Worm (Caenorhabditis elegans): Measurements from ENCODE around the gene laf-1.

The laf-1 gene

DNA sequence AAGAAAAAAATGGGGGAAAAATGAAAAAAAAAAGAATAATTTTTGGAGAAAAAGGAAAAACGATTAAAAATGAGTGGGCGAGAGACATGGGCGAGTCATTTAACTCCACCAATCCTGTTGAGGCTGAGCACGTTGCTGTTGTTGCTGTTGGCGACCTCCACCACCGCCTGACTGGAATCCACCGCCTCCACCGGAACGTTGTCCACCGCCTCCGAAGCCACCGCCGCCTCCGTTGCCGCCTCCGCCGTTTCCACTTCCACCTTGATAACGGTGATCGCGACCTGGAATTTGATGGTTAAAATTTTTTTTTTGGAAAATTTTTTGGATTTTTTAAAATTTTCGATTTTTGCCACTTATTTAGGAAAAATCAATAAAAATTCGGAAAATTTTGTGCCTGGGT, 8.1 kb downstream of the laf-1 start:
- TF ChIP-seq T26A8.4 (GFP tag; IDR thresholded peaks at IDR 0.05) (no peak), Y105C5A.15 (GFP tag; IDR thresholded peaks at IDR 0.05) (no peak), egl-43 (GFP tag; IDR thresholded peaks at IDR 0.05) (0 out of 2 replicates have a peak, but pooled peaks have one; percentile 7), set-16 (GFP tag; IDR thresholded peaks at IDR 0.05) (peak; percentile 85)

DNA sequence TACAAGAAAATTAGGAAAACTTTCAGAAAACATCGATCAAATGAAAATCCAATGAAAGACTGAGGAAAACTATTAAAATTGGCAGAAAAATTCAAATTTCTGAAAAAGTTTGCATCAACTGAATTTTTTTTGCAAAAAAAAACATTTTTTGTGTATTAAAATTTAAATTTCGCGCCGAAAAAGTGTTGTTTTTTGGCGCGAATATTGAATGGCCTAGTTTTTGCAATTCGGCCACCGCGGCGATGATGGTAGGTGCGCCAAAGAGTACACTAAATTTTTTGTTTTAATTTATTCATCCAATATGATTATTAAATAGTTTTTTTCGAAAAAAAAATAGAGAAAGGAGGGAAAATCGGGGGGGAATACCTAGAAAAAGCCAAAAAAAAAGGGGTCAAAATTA, 9.8 kb downstream of the laf-1 start:
- TF ChIP-seq dmd-6 (GFP tag; IDR thresholded peaks at IDR 0.05) = no peak
- peak; percentile 78 for TF ChIP-seq aha-1 (tag)
- peak; percentile 10 for TF ChIP-seq dpl-1 (GFP tag; optimal IDR thresholded peaks at IDR 0.05)

DNA sequence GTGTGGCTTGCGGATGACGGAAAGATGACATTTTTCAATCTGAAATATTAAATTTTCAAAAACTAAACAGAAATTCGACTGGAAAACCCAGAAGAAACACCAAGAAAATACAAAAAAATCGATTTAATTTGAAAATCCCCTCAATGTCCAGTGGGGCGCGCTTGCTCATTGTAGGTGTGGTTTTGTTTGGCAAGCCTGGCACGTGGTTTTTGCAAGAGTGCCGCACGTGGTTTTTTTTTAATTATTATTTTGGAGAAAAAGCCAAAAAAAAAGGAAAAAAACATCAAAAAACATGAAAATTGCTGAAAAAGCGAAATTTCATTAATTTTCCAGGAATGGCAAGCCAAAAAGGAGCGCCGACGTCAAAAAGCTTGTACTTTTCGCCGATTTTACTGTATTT, 10.2 kb downstream of the laf-1 start, which contains the start of gene swsn-3:
Gene swsn-3, minus strand, starts transcription at position 45 of the 400 bp plus-strand sequence.
- TF ChIP-seq vab-7 (GFP tag; IDR thresholded peaks at IDR 0.05) = peak; percentile 74
- peak; percentile 89 for TF ChIP-seq arid-1 (GFP tag; conservative IDR thresholded peaks at IDR 0.05)
- TF ChIP-seq nhr-102 (tag; optimal IDR thresholded peaks at IDR 0.05) = peak; percentile 70
- 0 out of 2 replicates have a peak, but pooled peaks have one; percentile 32 for TF ChIP-seq nhr-42 (GFP tag; IDR thresholded peaks at IDR 0.05)
- TF ChIP-seq saeg-2 (GFP tag; IDR thresholded peaks at IDR 0.05) = no peak
- TF ChIP-seq pha-4 (GFP tag; IDR thresholded peaks at IDR 0.05) = peak; percentile 83
- TF ChIP-seq pha-4 (tag; optimal IDR thresholded peaks at IDR 0.05) = no peak
- TF ChIP-seq zfp-2 (tag; optimal IDR thresholded peaks at IDR 0.05) = peak; percentile 42
- peak in 1 of 2 experiments; percentile 36 for TF ChIP-seq daf-16 (GFP tag; optimal IDR thresholded peaks at IDR 0.05)
- peak; percentile 54 for TF ChIP-seq daf-16 (tag; optimal IDR thresholded peaks at IDR 0.05)
- TF ChIP-seq daf-19 (GFP tag; conservative IDR thresholded peaks at IDR 0.05) = no peak
- TF ChIP-seq zip-11 (GFP tag; IDR thresholded peaks at IDR 0.05) = no peak
- TF ChIP-seq unc-62 (GFP tag; optimal IDR thresholded peaks at IDR 0.05 in 1 of 2) = no peak
- TF ChIP-seq unc-62 (tag; optimal IDR thresholded peaks at IDR 0.05) = no peak
- no peak for TF ChIP-seq set-16 (GFP tag; IDR thresholded peaks at IDR 0.05)
- peak; percentile 65 for TF ChIP-seq nhr-77 (tag; optimal IDR thresholded peaks at IDR 0.05)
- no peak for TF ChIP-seq T20F7.1 (GFP tag; optimal IDR thresholded peaks at IDR 0.05)
- peak; percentile 53 for TF ChIP-seq nhr-28 (tag; optimal IDR thresholded peaks at IDR 0.05)
- TF ChIP-seq nhr-41 (GFP tag; IDR thresholded peaks at IDR 0.05) = no peak
- no peak for TF ChIP-seq ceh-82 (tag; optimal IDR thresholded peaks at IDR 0.05)
- peak; percentile 93 for TF ChIP-seq nhr-6 (tag; optimal IDR thresholded peaks at IDR 0.05)
- TF ChIP-seq ama-1 (optimal IDR thresholded peaks at IDR 0.05) = no peak
- TF ChIP-seq ZK546.5 (tag; optimal IDR thresholded peaks at IDR 0.05) = peak in 1 of 2 experiments; percentile 3
- TF ChIP-seq ctbp-1 (GFP tag; IDR thresholded peaks at IDR 0.05) = peak; percentile 74
- no peak for TF ChIP-seq aly-2 (tag; optimal IDR thresholded peaks at IDR 0.05)
- TF ChIP-seq egl-27 (tag; optimal IDR thresholded peaks at IDR 0.05) = no peak
- TF ChIP-seq mxl-2 (GFP tag; conservative IDR thresholded peaks at IDR 0.05) = 0 out of 2 replicates have a peak, but pooled peaks have one; percentile 19
- no peak for TF ChIP-seq snpc-4 (tag; optimal IDR thresholded peaks at IDR 0.05)
- peak; percentile 97 for TF ChIP-seq lin-38 (GFP tag; IDR thresholded peaks at IDR 0.05)
- TF ChIP-seq spr-1 (tag; optimal IDR thresholded peaks at IDR 0.05) = peak; percentile 68
- TF ChIP-seq fos-1 (tag; optimal IDR thresholded peaks at IDR 0.05) = no peak
- TF ChIP-seq madf-9 (GFP tag; conservative IDR thresholded peaks at IDR 0.05) = peak; percentile 50; the same call in 1 of the 2 replicates
- no peak for TF ChIP-seq cey-2 (tag; optimal IDR thresholded peaks at IDR 0.05; ENCODE audit: borderline replicate concordance, insufficient read depth)
- TF ChIP-seq madf-5 (GFP tag; IDR thresholded peaks at IDR 0.05) = no peak
- no peak for TF ChIP-seq jun-1 (tag; optimal IDR thresholded peaks at IDR 0.05)
- TF ChIP-seq nhr-48 (tag; optimal IDR thresholded peaks at IDR 0.05) = peak; percentile 56
- TF ChIP-seq F37D6.2 (tag; optimal IDR thresholded peaks at IDR 0.05) = peak; percentile 65
- no peak for TF ChIP-seq lin-1 (GFP tag; IDR thresholded peaks at IDR 0.05)
- TF ChIP-seq mep-1 (tag; optimal IDR thresholded peaks at IDR 0.05) = peak; percentile 91
- TF ChIP-seq mes-2 (tag; optimal IDR thresholded peaks at IDR 0.05; ENCODE audit: poor library complexity, severe bottlenecking) = peak; percentile 96
- TF ChIP-seq nhr-25 (tag; optimal IDR thresholded peaks at IDR 0.05; ENCODE audit: borderline replicate concordance, insufficient read depth) = peak; percentile 48
- no peak for TF ChIP-seq tra-1 (GFP tag; IDR thresholded peaks at IDR 0.05)
- TF ChIP-seq hlh-11 (tag; optimal IDR thresholded peaks at IDR 0.05) = peak; percentile 60

Data from whole organism, L4 larva.